Worm (Caenorhabditis elegans) whole organism, L1 larva: Measurements from ENCODE around the gene kcnl-3.

ENCODE experiments used
- C16A3.4 ChIP-seq: fragments of 150-350 bp; optimal IDR thresholded peaks from 2 replicates; lab custom pipeline; 2014; ENCODE audit warnings: missing biosample characterization, missing genetic modification characterization
- C34B4.2 ChIP-seq: sonication (generic microtip); optimal IDR thresholded peaks from 2 replicates; lab custom pipeline; 2017; ENCODE audit warnings: mild to moderate bottlenecking, missing genetic modification characterization, missing compliant biosample characterization
- alr-1 ChIP-seq: fragments of 200-800 bp; sonication (Bioruptor generic); optimal IDR thresholded peaks from 2 replicates; lab custom pipeline; 2018; ENCODE audit warnings: borderline replicate concordance, mild to moderate bottlenecking, missing genetic modification characterization, missing compliant biosample characterization
- ceh-63 ChIP-seq: fragments of 200-800 bp; sonication (Bioruptor generic); optimal IDR thresholded peaks from 2 replicates; lab custom pipeline; 2018; ENCODE audit warnings: mild to moderate bottlenecking, missing genetic modification characterization, missing compliant biosample characterization
- ceh-8 ChIP-seq: fragments of 200-800 bp; sonication (Bioruptor generic); optimal IDR thresholded peaks from 2 replicates; lab custom pipeline; 2018; ENCODE audit warnings: mild to moderate bottlenecking, missing genetic modification characterization, moderate library complexity, missing compliant biosample characterization
- ceh-82 ChIP-seq, 3 experiments: fragments of 150-350 bp in 1 of 3; sonication (generic microtip) in 2 of 3; optimal IDR thresholded peaks; 2 replicates each; lab custom pipeline; 2014 to 2017; ENCODE audit warnings: missing biosample characterization in 3 of 3, missing genetic modification characterization in 3 of 3
- ces-1 ChIP-seq: fragments of 150-350 bp; optimal IDR thresholded peaks from 2 replicates; lab custom pipeline; 2014; ENCODE audit warnings: missing biosample characterization, missing genetic modification reagents, missing genetic modification characterization
- egl-13 ChIP-seq: sonication (generic microtip); optimal IDR thresholded peaks from 2 replicates; lab custom pipeline; 2016; ENCODE audit warnings: missing genotype, missing genetic modification reagents, missing genetic modification characterization, missing compliant biosample characterization
- elt-2 ChIP-seq: sonication (generic microtip); optimal IDR thresholded peaks from 2 replicates; lab custom pipeline; 2016; ENCODE audit warnings: missing genetic modification characterization, mild to moderate bottlenecking, inconsistent platforms, missing compliant biosample characterization, missing genetic modification reagents
- fkh-10 ChIP-seq: sonication (generic microtip); optimal IDR thresholded peaks from 2 replicates; lab custom pipeline; 2017; ENCODE audit warnings: missing biosample characterization, missing genetic modification reagents, missing genetic modification characterization
- fkh-8 ChIP-seq: sonication (generic microtip); optimal IDR thresholded peaks from 2 replicates; lab custom pipeline; 2016; ENCODE audit warnings: mild to moderate bottlenecking, missing genetic modification characterization, missing compliant biosample characterization
- grh-1 ChIP-seq: fragments of 200-800 bp; sonication (Bioruptor generic); IDR thresholded peaks from 2 replicates; pipeline ENCODE4 v1.3.6; 2022; ENCODE audit warnings: missing genetic modification reagents, missing genetic modification characterization, missing compliant biosample characterization
- hlh-17 ChIP-seq: fragments of 200-800 bp; sonication (Bioruptor generic); optimal IDR thresholded peaks from 2 replicates; lab custom pipeline; 2018; ENCODE audit warnings: missing genetic modification characterization, mild to moderate bottlenecking, missing compliant biosample characterization, moderate library complexity, borderline replicate concordance
- hlh-4 ChIP-seq: sonication (generic microtip); optimal IDR thresholded peaks from 2 replicates; lab custom pipeline; 2016; ENCODE audit warnings: mild to moderate bottlenecking, missing genetic modification characterization, missing compliant biosample characterization
- hpl-2 ChIP-seq: fragments of 150-350 bp; optimal IDR thresholded peaks from 2 replicates; lab custom pipeline; 2014; ENCODE audit warnings: missing biosample characterization, missing genetic modification reagents, missing genetic modification characterization
- irx-1 ChIP-seq: sonication (generic microtip); optimal IDR thresholded peaks from 2 replicates; lab custom pipeline; 2016; ENCODE audit warnings: missing genetic modification characterization, missing compliant biosample characterization
- lin-14 ChIP-seq: fragments of 200-800 bp; sonication (Bioruptor generic); optimal IDR thresholded peaks from 2 replicates; lab custom pipeline; 2018; ENCODE audit warnings: mild to moderate bottlenecking, missing genetic modification characterization, moderate library complexity, missing compliant biosample characterization
- lin-35 ChIP-seq, 2 experiments: fragments of 150-350 bp; optimal IDR thresholded peaks; 2 replicates each; lab custom pipeline; 2014; ENCODE audit warnings: missing biosample characterization in 2 of 2, missing genetic modification characterization in 2 of 2, missing genetic modification reagents in 2 of 2
- lin-39 ChIP-seq: fragments of 150-350 bp; optimal IDR thresholded peaks from 2 replicates; lab custom pipeline; 2014; ENCODE audit warnings: missing biosample characterization, missing genetic modification reagents, missing genetic modification characterization
- lsy-2 ChIP-seq, 2 experiments: fragments of 150-350 bp; optimal IDR thresholded peaks; 2 replicates each; lab custom pipeline; 2014; ENCODE audit warnings: missing biosample characterization in 2 of 2, missing genetic modification characterization in 2 of 2
- mab-9 ChIP-seq: fragments of 200-800 bp; sonication (Bioruptor generic); IDR thresholded peaks from 2 replicates; pipeline ENCODE4 v1.3.6; 2022; ENCODE audit warnings: missing genetic modification reagents, missing genetic modification characterization, missing compliant biosample characterization
- mef-2 ChIP-seq: fragments of 150-350 bp; optimal IDR thresholded peaks from 2 replicates; lab custom pipeline; 2014; ENCODE audit warnings: missing biosample characterization, missing genetic modification characterization
- nhr-12 ChIP-seq: sonication (generic microtip); optimal IDR thresholded peaks from 2 replicates; lab custom pipeline; 2017; ENCODE audit warnings: missing biosample characterization, missing genetic modification characterization
- nhr-19 ChIP-seq: fragments of 200-800 bp; sonication (Bioruptor generic); conservative IDR thresholded peaks from 2 replicates; pipeline ENCODE4 v1.3.6; 2022; ENCODE audit warnings: missing genetic modification characterization, missing compliant biosample characterization
- nhr-237 ChIP-seq: fragments of 150-350 bp; optimal IDR thresholded peaks from 2 replicates; lab custom pipeline; 2014; ENCODE audit warnings: missing biosample characterization, missing genetic modification characterization
- nhr-28 ChIP-seq: fragments of 150-350 bp; optimal IDR thresholded peaks from 2 replicates; lab custom pipeline; 2014; ENCODE audit warnings: missing biosample characterization, missing genetic modification characterization
- nhr-47 ChIP-seq: sonication (generic microtip); optimal IDR thresholded peaks from 2 replicates; lab custom pipeline; 2016; ENCODE audit warnings: mild to moderate bottlenecking, missing genetic modification characterization, moderate library complexity, missing compliant biosample characterization
- nhr-71 ChIP-seq: sonication (generic microtip); optimal IDR thresholded peaks from 2 replicates; lab custom pipeline; 2016; ENCODE audit warnings: mild to moderate bottlenecking, missing genetic modification characterization, moderate library complexity, missing compliant biosample characterization
- nhr-85 ChIP-seq: sonication (generic microtip); peaks from one replicate; lab custom pipeline; 2016; ENCODE audit warnings: missing genetic modification characterization, inconsistent platforms, missing compliant biosample characterization
- pag-3 ChIP-seq: sonication (generic microtip); optimal IDR thresholded peaks from 2 replicates; lab custom pipeline; 2017; ENCODE audit warnings: missing genetic modification characterization, mild to moderate bottlenecking, missing compliant biosample characterization, antibody characterized with exemption, borderline replicate concordance; ENCODE audit not compliant: insufficient read depth
- rnt-1 ChIP-seq: sonication (generic microtip); optimal IDR thresholded peaks from 2 replicates; lab custom pipeline; 2016; ENCODE audit warnings: mild to moderate bottlenecking, missing genetic modification characterization, moderate library complexity, missing compliant biosample characterization
- snu-23 ChIP-seq: sonication (generic microtip); optimal IDR thresholded peaks from 2 replicates; lab custom pipeline; 2016; ENCODE audit warnings: missing genetic modification characterization, missing compliant biosample characterization
- sup-37 ChIP-seq: fragments of 200-800 bp; sonication (Bioruptor generic); optimal IDR thresholded peaks from 2 replicates; lab custom pipeline; 2018; ENCODE audit warnings: mild to moderate bottlenecking, missing genetic modification characterization, missing compliant biosample characterization
- swsn-7 ChIP-seq: sonication (generic microtip); optimal IDR thresholded peaks from 2 replicates; lab custom pipeline; 2016; ENCODE audit warnings: missing genetic modification characterization, missing compliant biosample characterization
- unc-62 ChIP-seq: fragments of 150-350 bp; optimal IDR thresholded peaks from 2 replicates; lab custom pipeline; 2014; ENCODE audit warnings: missing biosample characterization, missing genetic modification reagents, missing genetic modification characterization
- unc-86 ChIP-seq: sonication (generic microtip); optimal IDR thresholded peaks from 2 replicates; lab custom pipeline; 2016; ENCODE audit warnings: missing genetic modification characterization, missing compliant biosample characterization
- xbp-1 ChIP-seq: sonication (generic microtip); optimal IDR thresholded peaks from 2 replicates; lab custom pipeline; 2016; ENCODE audit warnings: missing genetic modification characterization, missing compliant biosample characterization
- ztf-4 ChIP-seq: fragments of 150-350 bp; optimal IDR thresholded peaks from 2 replicates; lab custom pipeline; 2014; ENCODE audit warnings: missing biosample characterization, missing genetic modification characterization

The kcnl-3 gene

ce11 chrX:5365437-5365836 lies 21.2 kb upstream of the kcnl-3 start, which contains the start of gene F35C8.5:
F35C8.5 (plus strand) TSS chrX:5365813.
- TF ChIP-seq nhr-12 (tag; lab: Kevin White, UChicago) (no peak), ceh-8 (GFP tag; lab: Kevin White, UChicago) (no peak), hlh-17 (GFP tag; lab: Kevin White, UChicago) (no peak), hlh-4 (tag; lab: Kevin White, UChicago) (no peak), irx-1 (no peak), C34B4.2 (tag; lab: Kevin White, UChicago) (no peak), alr-1 (no peak), elt-2 (tag; lab: Kevin White, UChicago) (peak; percentile 30), sup-37 (no peak), lin-35 (GFP tag; optimal IDR thresholded peaks at IDR 0.05; lab: Kevin White, UChicago) (peak in 1 of 2 experiments; percentile 8)

ce11 chrX:5366613-5367012 lies 20.0 kb upstream of the kcnl-3 start:
- TF ChIP-seq unc-62 (GFP tag; lab: Kevin White, UChicago) (no peak), lin-39 (tag; lab: Kevin White, UChicago) (no peak), mef-2 (tag; lab: Kevin White, UChicago) (no peak), ceh-63 (GFP tag; lab: Kevin White, UChicago) (no peak), ces-1 (GFP tag; lab: Kevin White, UChicago) (no peak), nhr-237 (tag; lab: Kevin White, UChicago) (no peak), nhr-19 (GFP tag; lab: Robert Waterston, UW) (no peak), nhr-85 (tag; lab: Kevin White, UChicago) (no peak), ceh-82 (tag; optimal IDR thresholded peaks at IDR 0.05; lab: Kevin White, UChicago) (no peak), hpl-2 (GFP tag; lab: Kevin White, UChicago) (no peak), grh-1 (GFP tag; lab: Robert Waterston, UW) (no peak), rnt-1 (no peak), ceh-8 (GFP tag; lab: Kevin White, UChicago) (no peak), pag-3 (tag; lab: Kevin White, UChicago) (no peak)
- TF ChIP-seq, all 84 proteins: peak for 0

ce11 chrX:5368220-5368619 lies 18.4 kb upstream of the kcnl-3 start, which contains the start of gene jkk-1:
jkk-1 (plus strand) TSS chrX:5368468.
- TF ChIP-seq swsn-7 (tag; lab: Kevin White, UChicago) (peak; percentile 10), nhr-47 (peak; percentile 53), nhr-71 (tag; lab: Kevin White, UChicago) (peak; percentile 34), ceh-82 (tag; optimal IDR thresholded peaks at IDR 0.05; lab: Kevin White, UChicago) (peak; percentile 36 to 53 (median 39)), fkh-10 (peak; percentile 52), lsy-2 (tag; optimal IDR thresholded peaks at IDR 0.05; lab: Kevin White, UChicago) (peak in 1 of 2 experiments; percentile 21), snu-23 (peak; percentile 14), xbp-1 (tag; lab: Kevin White, UChicago) (peak; percentile 22), unc-86 (tag; lab: Kevin White, UChicago) (peak; percentile 29), fkh-8 (tag; lab: Kevin White, UChicago) (peak; percentile 58), nhr-28 (tag; lab: Kevin White, UChicago) (no peak), ztf-4 (no peak), lin-14 (GFP tag; lab: Kevin White, UChicago) (peak; percentile 83), nhr-237 (tag; lab: Kevin White, UChicago) (no peak), lin-35 (GFP tag; optimal IDR thresholded peaks at IDR 0.05; lab: Kevin White, UChicago) (peak in 1 of 2 experiments; percentile 3), mab-9 (GFP tag; lab: Robert Waterston, UW) (peak; percentile 51; the same call in 1 of the 2 replicates), egl-13 (peak; percentile 14), C16A3.4 (tag; lab: Kevin White, UChicago) (no peak)
